Fruit fly (Drosophila melanogaster) whole organism, embryonic: Measurements from ENCODE around the gene msn.
A peak's percentile ranks its signal among the peaks of the same experiment; 100 is the strongest.

Experiments used
- Ada2b ChIP-seq: fragments of 200-800 bp; sonication (Bioruptor generic); IDR thresholded peaks from 2 replicates; pipeline ENCODE4 v1.3.6; 2022; ENCODE audit warnings: missing biosample characterization, missing genetic modification characterization
- Atf3 ChIP-seq: fragments of 200-800 bp; sonication (Bioruptor generic); optimal IDR thresholded peaks from 3 replicates; lab custom pipeline; 2016; ENCODE audit warnings: missing biosample characterization, missing genetic modification characterization
- B-H2 ChIP-seq: fragments of 200-800 bp; sonication (Bioruptor generic); optimal IDR thresholded peaks from 2 replicates; lab custom pipeline; 2018; ENCODE audit warnings: missing biosample characterization, mild to moderate bottlenecking, missing genetic modification characterization
- Bgb ChIP-seq: fragments of 200-800 bp; sonication (Bioruptor generic); IDR thresholded peaks from 2 replicates; pipeline ENCODE4 v1.3.6; 2022; ENCODE audit warnings: missing biosample characterization, missing genetic modification characterization; ENCODE audit not compliant: partially characterized antibody
- Blimp-1 ChIP-seq: fragments of 200-800 bp; sonication (Bioruptor generic); optimal IDR thresholded peaks from 3 replicates; lab custom pipeline; 2018; ENCODE audit warnings: missing biosample characterization, missing genetic modification characterization, mild to moderate bottlenecking, moderate library complexity, missing genetic modification reagents
- BtbVII ChIP-seq: fragments of 200-800 bp; sonication (Bioruptor generic); optimal IDR thresholded peaks from 3 replicates; lab custom pipeline; 2017; ENCODE audit warnings: missing biosample characterization, mild to moderate bottlenecking, missing genetic modification characterization
- CG10366 ChIP-seq: fragments of 200-800 bp; sonication (Bioruptor generic); IDR thresholded peaks from 2 replicates; pipeline ENCODE4 v1.3.6; 2022; ENCODE audit warnings: missing biosample characterization, missing genetic modification characterization
- CG10462 ChIP-seq: fragments of 200-800 bp; sonication (Bioruptor generic); optimal IDR thresholded peaks from 2 replicates; lab custom pipeline; 2016; ENCODE audit warnings: missing biosample characterization, missing genetic modification characterization
- CG10543 ChIP-seq: fragments of 200-800 bp; sonication (Bioruptor generic); optimal IDR thresholded peaks from 3 replicates; lab custom pipeline; 2017; ENCODE audit warnings: missing biosample characterization, mild to moderate bottlenecking, missing genetic modification characterization, moderate library complexity
- CG12659 ChIP-seq: fragments of 200-800 bp; sonication (Bioruptor generic); optimal IDR thresholded peaks from 3 replicates; lab custom pipeline; 2017; ENCODE audit warnings: mild to moderate bottlenecking, missing biosample characterization, missing genetic modification reagents, missing genetic modification characterization
- CG13894 ChIP-seq: fragments of 200-800 bp; sonication (Bioruptor generic); optimal IDR thresholded peaks from 3 replicates; lab custom pipeline; 2018; ENCODE audit warnings: missing biosample characterization, mild to moderate bottlenecking, missing genetic modification characterization, moderate library complexity
- CG14014 ChIP-seq: fragments of 200-800 bp; sonication (Bioruptor generic); IDR thresholded peaks from 2 replicates; pipeline ENCODE4 v1.3.6; 2022; ENCODE audit warnings: missing biosample characterization, missing genetic modification characterization
- CG1529 ChIP-seq: fragments of 200-800 bp; sonication (Bioruptor generic); optimal IDR thresholded peaks from 3 replicates; lab custom pipeline; 2018; ENCODE audit warnings: missing biosample characterization, missing genetic modification characterization
- CG15479 ChIP-seq: fragments of 200-800 bp; sonication (Bioruptor generic); optimal IDR thresholded peaks from 3 replicates; lab custom pipeline; 2019; ENCODE audit warnings: missing biosample characterization, mild to moderate bottlenecking, missing genetic modification characterization, moderate library complexity
- CG16813 ChIP-seq: fragments of 200-800 bp; sonication (Bioruptor generic); IDR thresholded peaks from 3 replicates; pipeline ENCODE4 v1.3.6; 2022; ENCODE audit warnings: missing biosample characterization, missing genetic modification characterization; ENCODE audit not compliant: partially characterized antibody
- CG18011 ChIP-seq: fragments of 200-800 bp; sonication (Bioruptor generic); optimal IDR thresholded peaks from 2 replicates; lab custom pipeline; 2017; ENCODE audit warnings: missing biosample characterization, missing genetic modification characterization, mild to moderate bottlenecking, moderate library complexity, missing genotype
- CG18764 ChIP-seq: fragments of 200-800 bp; sonication (Bioruptor generic); optimal IDR thresholded peaks from 3 replicates; lab custom pipeline; 2016; ENCODE audit warnings: missing biosample characterization, missing genetic modification characterization
- CG2120 ChIP-seq: fragments of 200-800 bp; sonication (Bioruptor generic); optimal IDR thresholded peaks from 3 replicates; lab custom pipeline; 2016; ENCODE audit warnings: missing biosample characterization, missing genetic modification characterization
- CG31388 ChIP-seq: fragments of 200-800 bp; sonication (Bioruptor generic); optimal IDR thresholded peaks from 2 replicates; lab custom pipeline; 2016; ENCODE audit warnings: missing biosample characterization, missing genetic modification characterization
- CG4282 ChIP-seq: fragments of 200-800 bp; sonication (Bioruptor generic); optimal IDR thresholded peaks from 2 replicates; lab custom pipeline; 2016; ENCODE audit warnings: missing biosample characterization, missing genetic modification characterization
- CG6813 ChIP-seq: fragments of 200-800 bp; sonication (Bioruptor generic); optimal IDR thresholded peaks from 2 replicates; lab custom pipeline; 2017; ENCODE audit warnings: missing biosample characterization, missing genetic modification characterization, mild to moderate bottlenecking, moderate library complexity, missing genetic modification reagents
- CG8089 ChIP-seq: fragments of 200-800 bp; sonication (Bioruptor generic); optimal IDR thresholded peaks from 3 replicates; lab custom pipeline; 2016; ENCODE audit warnings: missing biosample characterization, missing genetic modification characterization
- CG8924 ChIP-seq: fragments of 200-800 bp; optimal IDR thresholded peaks from 3 replicates; lab custom pipeline; 2019; ENCODE audit warnings: missing biosample characterization, mild to moderate bottlenecking, missing genetic modification characterization, moderate library complexity
- Ets65A ChIP-seq: fragments of 200-800 bp; sonication (Bioruptor generic); peaks from one replicate; lab custom pipeline; 2016; ENCODE audit warnings: missing biosample characterization, missing genetic modification characterization
- Ets97D ChIP-seq: fragments of 200-800 bp; sonication (Bioruptor generic); optimal IDR thresholded peaks from 3 replicates; lab custom pipeline; 2016; ENCODE audit warnings: missing biosample characterization, missing genetic modification characterization
- HLH54F ChIP-seq: fragments of 200-800 bp; sonication (Bioruptor generic); optimal IDR thresholded peaks from 3 replicates; lab custom pipeline; 2016; ENCODE audit warnings: missing biosample characterization, missing genetic modification characterization
- Hr3 ChIP-seq: fragments of 200-800 bp; sonication (Bioruptor generic); optimal IDR thresholded peaks from 3 replicates; lab custom pipeline; 2016; ENCODE audit warnings: missing biosample characterization, missing genetic modification characterization
- Lhr ChIP-seq: fragments of 200-800 bp; sonication (Bioruptor generic); optimal IDR thresholded peaks from 3 replicates; lab custom pipeline; 2017; ENCODE audit warnings: mild to moderate bottlenecking, missing biosample characterization, missing genetic modification reagents, missing genetic modification characterization
- Meics ChIP-seq: fragments of 200-800 bp; sonication (Bioruptor generic); optimal IDR thresholded peaks from 2 replicates; lab custom pipeline; 2017; ENCODE audit warnings: missing biosample characterization, mild to moderate bottlenecking, missing genetic modification characterization
- NFAT ChIP-seq: fragments of 200-800 bp; sonication (Bioruptor generic); IDR thresholded peaks from 2 replicates; pipeline ENCODE4 v1.3.6; 2022; ENCODE audit warnings: missing biosample characterization, missing genetic modification characterization
- Nf-YB ChIP-seq: fragments of 200-800 bp; sonication (Bioruptor generic); optimal IDR thresholded peaks from 3 replicates; lab custom pipeline; 2019; ENCODE audit warnings: missing biosample characterization, mild to moderate bottlenecking, missing genetic modification characterization, moderate library complexity
- Sox102F ChIP-seq: fragments of 200-800 bp; sonication (Bioruptor generic); optimal IDR thresholded peaks from 2 replicates; lab custom pipeline; 2018; ENCODE audit warnings: missing biosample characterization, mild to moderate bottlenecking, missing genetic modification characterization, moderate library complexity
- aop ChIP-seq: fragments of 200-800 bp; sonication (Bioruptor generic); IDR thresholded peaks from 2 replicates; pipeline ENCODE4 v1.3.6; 2022; ENCODE audit warnings: missing biosample characterization, missing genetic modification characterization
- ap ChIP-seq: fragments of 200-800 bp; sonication (Bioruptor generic); IDR thresholded peaks from 2 replicates; pipeline ENCODE4 v1.3.6; 2022; ENCODE audit warnings: missing biosample characterization, missing genetic modification characterization
- ara ChIP-seq: fragments of 200-800 bp; sonication (Bioruptor generic); IDR thresholded peaks from 2 replicates; pipeline ENCODE4 v1.3.6; 2022; ENCODE audit warnings: missing biosample characterization, missing genetic modification characterization
- ase ChIP-seq: fragments of 200-800 bp; sonication (Bioruptor generic); IDR thresholded peaks from 3 replicates; pipeline ENCODE4 v1.3.6; 2022; ENCODE audit warnings: missing biosample characterization, missing genetic modification characterization
- bbx ChIP-seq: fragments of 200-800 bp; sonication (Bioruptor generic); IDR thresholded peaks from 2 replicates; pipeline ENCODE4 v1.3.6; 2022; ENCODE audit warnings: missing biosample characterization, missing genetic modification characterization; ENCODE audit not compliant: partially characterized antibody
- br ChIP-seq: fragments of >200 bp; optimal IDR thresholded peaks from 2 replicates; lab custom pipeline; 2017
- corto ChIP-seq: fragments of 200-800 bp; sonication (Bioruptor generic); optimal IDR thresholded peaks from 2 replicates; lab custom pipeline; 2016; ENCODE audit warnings: missing biosample characterization, mild to moderate bottlenecking, missing genetic modification characterization, moderate library complexity
- dan ChIP-seq: fragments of 200-800 bp; sonication (Bioruptor generic); IDR thresholded peaks from 2 replicates; pipeline ENCODE4 v1.3.6; 2022; ENCODE audit warnings: missing biosample characterization, missing genetic modification characterization
- emc ChIP-seq: fragments of 200-800 bp; sonication (Bioruptor generic); optimal IDR thresholded peaks from 2 replicates; lab custom pipeline; 2016; ENCODE audit warnings: missing biosample characterization, missing genetic modification characterization
- exex ChIP-seq: fragments of 200-800 bp; sonication (Bioruptor generic); optimal IDR thresholded peaks from 4 replicates; lab custom pipeline; 2018; ENCODE audit warnings: missing biosample characterization, mild to moderate bottlenecking, missing genetic modification characterization, moderate library complexity
- gfzf ChIP-seq: fragments of 200-800 bp; sonication (Bioruptor generic); optimal IDR thresholded peaks from 2 replicates; lab custom pipeline; 2016; ENCODE audit warnings: missing biosample characterization, mild to moderate bottlenecking, missing genetic modification characterization, moderate library complexity
- insv ChIP-seq, 2 experiments: fragments of 200-800 bp; sonication (Bioruptor generic); optimal IDR thresholded peaks; 3 replicates each; lab custom pipeline; 2016 to 2018; ENCODE audit warnings: missing biosample characterization in 2 of 2, missing genetic modification characterization in 2 of 2
- nmo ChIP-seq: fragments of 200-800 bp; sonication (Bioruptor generic); optimal IDR thresholded peaks from 2 replicates; lab custom pipeline; 2018; ENCODE audit warnings: missing biosample characterization, mild to moderate bottlenecking, missing genetic modification characterization, moderate library complexity
- otp ChIP-seq: fragments of 200-800 bp; sonication (Bioruptor generic); IDR thresholded peaks from 3 replicates; pipeline ENCODE4, ENCODE4 v1.3.6; 2022; ENCODE audit warnings: missing biosample characterization, missing genetic modification characterization
- sima ChIP-seq: fragments of 200-800 bp; sonication (Bioruptor generic); optimal IDR thresholded peaks from 2 replicates; lab custom pipeline; 2016; ENCODE audit warnings: missing biosample characterization, missing genetic modification characterization
- sob ChIP-seq: fragments of 200-800 bp; sonication (Bioruptor generic); IDR thresholded peaks from 2 replicates; pipeline ENCODE4 v1.3.6; 2022; ENCODE audit warnings: missing biosample characterization, missing genetic modification characterization
- zfh1 ChIP-seq: fragments of 200-800 bp; sonication (Bioruptor generic); IDR thresholded peaks from 3 replicates; pipeline ENCODE4 v1.3.6; 2022; ENCODE audit warnings: missing biosample characterization, missing genetic modification characterization
- zfh2 ChIP-seq: fragments of 200-800 bp; sonication (Bioruptor generic); optimal IDR thresholded peaks from 2 replicates; lab custom pipeline; 2016; ENCODE audit warnings: missing biosample characterization, missing genetic modification characterization

msn gene

DNA sequence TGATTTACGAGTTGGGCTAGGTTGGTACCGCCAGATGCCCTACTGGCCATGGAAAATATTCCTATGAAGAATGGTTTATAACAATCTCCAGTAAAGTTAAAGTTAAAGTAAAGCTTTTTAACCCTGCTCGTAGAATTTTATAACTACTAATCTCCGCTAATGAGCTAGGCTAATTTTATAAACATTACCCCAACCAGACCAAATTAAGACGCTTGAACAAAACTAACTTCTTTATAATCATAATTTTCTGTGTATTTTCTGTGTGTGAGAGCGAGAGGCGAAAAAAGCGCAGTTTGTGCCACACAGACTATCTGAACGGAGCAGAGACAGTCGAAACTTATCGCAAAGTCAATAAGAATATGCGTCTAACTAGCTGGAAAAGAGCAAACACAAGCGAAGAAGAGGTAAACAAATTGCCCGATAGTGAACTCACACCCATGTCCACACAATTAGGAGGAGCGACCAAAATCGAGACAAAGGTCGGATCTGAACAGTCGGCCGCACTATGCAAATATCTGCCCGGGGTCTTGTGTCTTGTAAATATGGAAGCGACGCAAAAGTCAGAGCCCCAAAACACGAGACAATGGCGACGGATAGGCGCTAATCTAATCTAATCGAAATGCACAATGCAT is 49.3 kb downstream of the msn start:
- TF ChIP-seq exex (tag; lab: Kevin White, UChicago): peak; percentile 41
- TF ChIP-seq emc (GFP tag; lab: Kevin White, UChicago): no peak
- peak; percentile 40 for TF ChIP-seq CG8089 (GFP tag; lab: Kevin White, UChicago)
- peak; percentile 8 for TF ChIP-seq CG13894 (tag; lab: Kevin White, UChicago)
- TF ChIP-seq CG18764 (GFP tag; lab: Kevin White, UChicago): peak; percentile 68
- peak in 1 of 2 experiments; percentile 19 for TF ChIP-seq insv (GFP tag; optimal IDR thresholded peaks at IDR 0.05; lab: Kevin White, UChicago)
- peak; percentile 88 for TF ChIP-seq BtbVII (GFP tag; lab: Kevin White, UChicago)
- peak; percentile 64 for TF ChIP-seq CG31388 (GFP tag; lab: Kevin White, UChicago)
- peak; percentile 4 for TF ChIP-seq CG2120 (GFP tag; lab: Kevin White, UChicago)
- peak; percentile 61 for TF ChIP-seq CG1529 (GFP tag; lab: Kevin White, UChicago)
- TF ChIP-seq Bgb (GFP tag; lab: Robert Waterston, UW): no peak
- TF ChIP-seq CG6813 (GFP tag; lab: Kevin White, UChicago): peak; percentile 94
- peak; percentile 36; the same call in 1 of the 2 replicates for TF ChIP-seq Ada2b (GFP tag; lab: Robert Waterston, UW)
- TF ChIP-seq zfh1: peak; percentile 56; the same call in 2 of the 3 replicates
- TF ChIP-seq corto (GFP tag; lab: Kevin White, UChicago): no peak
- TF ChIP-seq Ets97D (GFP tag; lab: Kevin White, UChicago): peak; percentile 1
- peak; percentile 62; the same call in 1 of the 2 replicates for TF ChIP-seq CG14014 (GFP tag; lab: Robert Waterston, UW)
- 0 out of 2 replicates have a peak, but pooled peaks have one; percentile 28 for TF ChIP-seq NFAT (GFP tag; lab: Robert Waterston, UW)
- TF ChIP-seq dan (GFP tag; lab: Robert Waterston, UW): no peak
- no peak for TF ChIP-seq CG18011 (GFP tag; lab: Kevin White, UChicago)
- TF ChIP-seq aop (GFP tag; lab: Robert Waterston, UW): no peak
- TF ChIP-seq Blimp-1: peak; percentile 73
- no peak for TF ChIP-seq bbx
- peak; percentile 75 for TF ChIP-seq Meics (GFP tag; lab: Kevin White, UChicago)
- no peak for TF ChIP-seq Hr3
- TF ChIP-seq Atf3 (GFP tag; lab: Kevin White, UChicago): peak; percentile 32
- TF ChIP-seq Lhr (GFP tag; lab: Kevin White, UChicago): peak; percentile 57
- no peak for TF ChIP-seq CG15479 (GFP tag; lab: Kevin White, UChicago)
- TF ChIP-seq br (lab: Kevin White, UChicago): no peak
- peak; percentile 36 for TF ChIP-seq Nf-YB
- TF ChIP-seq Ets65A (GFP tag; lab: Kevin White, UChicago): peak; percentile 89
- TF ChIP-seq ap: peak; percentile 40; the same call in 1 of the 2 replicates
- peak; percentile 37 for TF ChIP-seq sima (GFP tag; lab: Kevin White, UChicago)
- TF ChIP-seq CG12659 (GFP tag; lab: Kevin White, UChicago): peak; percentile 56
- TF ChIP-seq otp (GFP tag; lab: Robert Waterston, UW): peak; percentile 73; the same call in 1 of the 3 replicates
- TF ChIP-seq CG10366 (GFP tag; lab: Robert Waterston, UW): peak; percentile 44; the same call in 1 of the 2 replicates
- TF ChIP-seq nmo: no peak
- peak; percentile 77 for TF ChIP-seq CG10543
- TF ChIP-seq B-H2 (GFP tag; lab: Kevin White, UChicago): no peak
- no peak; the same call in 1 of the 2 replicates for TF ChIP-seq ara (GFP tag; lab: Robert Waterston, UW)
- 0 out of 3 replicates have a peak, but pooled peaks have one; percentile 24 for TF ChIP-seq ase (GFP tag; lab: Robert Waterston, UW)
- TF ChIP-seq CG16813 (GFP tag; lab: Robert Waterston, UW): no peak
- peak; percentile 42 for TF ChIP-seq CG8924 (tag; lab: Kevin White, UChicago)
- no peak for TF ChIP-seq CG4282 (GFP tag; lab: Kevin White, UChicago)
- TF ChIP-seq gfzf: no peak
- no peak for TF ChIP-seq HLH54F (GFP tag; lab: Kevin White, UChicago)
- peak; percentile 54 for TF ChIP-seq Sox102F (GFP tag; lab: Kevin White, UChicago)
- peak; percentile 40 for TF ChIP-seq CG10462 (GFP tag; lab: Kevin White, UChicago)
- TF ChIP-seq zfh2 (GFP tag; lab: Kevin White, UChicago): no peak
- TF ChIP-seq sob: peak; percentile 81
